Worm (Caenorhabditis elegans): ENCODE results near the gene kin-33.

ce11 chrV:211388-212168 lies 22.9 kb downstream of the kin-33 start:
- TF ChIP-seq mdl-1 (tag; optimal IDR thresholded peaks at IDR 0.05): no peak
- TF ChIP-seq elt-2 (tag; optimal IDR thresholded peaks at IDR 0.05): peak; percentile 20
- no peak for TF ChIP-seq nhr-85 (tag)
- no peak for TF ChIP-seq nhr-28 (tag; optimal IDR thresholded peaks at IDR 0.05)
- no peak for TF ChIP-seq ces-1 (GFP tag; optimal IDR thresholded peaks at IDR 0.05)
- TF ChIP-seq nhr-77 (tag; optimal IDR thresholded peaks at IDR 0.05): no peak
- no peak for TF ChIP-seq nhr-76 (tag; optimal IDR thresholded peaks at IDR 0.05)
- peak; percentile 23 for TF ChIP-seq skn-1 (tag; optimal IDR thresholded peaks at IDR 0.05)
- TF ChIP-seq pax-3 (tag; optimal IDR thresholded peaks at IDR 0.05): no peak
- no peak for TF ChIP-seq snpc-4 (tag; optimal IDR thresholded peaks at IDR 0.05)
